Fruit fly (Drosophila melanogaster) whole organism, pupa: ENCODE results near the gene TRAM.

ENCODE experiments used
- CG10348 ChIP-seq: fragments of 200-800 bp; sonication (Bioruptor generic); IDR thresholded peaks from 2 replicates; pipeline ENCODE4 v1.3.6; 2022; ENCODE audit warnings: missing biosample characterization, missing genetic modification characterization
- CG12605 ChIP-seq: fragments of 200-800 bp; sonication (Bioruptor generic); IDR thresholded peaks from 2 replicates; pipeline ENCODE4 v1.3.6; 2022; ENCODE audit warnings: missing biosample characterization, missing genetic modification characterization
- CG13204 ChIP-seq: fragments of 200-800 bp; sonication (Bioruptor generic); optimal IDR thresholded peaks from 2 replicates; lab custom pipeline; 2018; ENCODE audit warnings: missing biosample characterization, mild to moderate bottlenecking, missing genetic modification characterization, moderate library complexity
- CG14655 ChIP-seq: fragments of 200-800 bp; sonication (Bioruptor generic); optimal IDR thresholded peaks from 3 replicates; lab custom pipeline; 2017; ENCODE audit warnings: mild to moderate bottlenecking, missing biosample characterization, missing genetic modification reagents, missing genetic modification characterization
- CG15710 ChIP-seq: fragments of 200-800 bp; sonication (Bioruptor generic); optimal IDR thresholded peaks from 2 replicates; lab custom pipeline; 2018; ENCODE audit warnings: missing biosample characterization, mild to moderate bottlenecking, missing genetic modification characterization, moderate library complexity
- CG17806 ChIP-seq: fragments of 200-800 bp; sonication (Bioruptor generic); optimal IDR thresholded peaks from 2 replicates; lab custom pipeline; 2018; ENCODE audit warnings: missing biosample characterization, mild to moderate bottlenecking, missing genetic modification characterization, moderate library complexity
- CG32121 ChIP-seq: fragments of 200-800 bp; sonication (Bioruptor generic); IDR thresholded peaks from 2 replicates; pipeline ENCODE4 v1.3.6; 2022; ENCODE audit warnings: missing biosample characterization, missing genetic modification characterization
- CG34367 ChIP-seq: fragments of 200-800 bp; sonication (Bioruptor generic); optimal IDR thresholded peaks from 2 replicates; lab custom pipeline; 2018; ENCODE audit warnings: missing biosample characterization, mild to moderate bottlenecking, missing genetic modification characterization
- CG4496 ChIP-seq: fragments of 200-800 bp; sonication (Bioruptor generic); IDR thresholded peaks from 3 replicates; pipeline ENCODE4 v1.3.6; 2022; ENCODE audit warnings: missing biosample characterization, missing genetic modification characterization
- CG8159 ChIP-seq: fragments of 200-800 bp; sonication (Bioruptor generic); optimal IDR thresholded peaks from 3 replicates; lab custom pipeline; 2018; ENCODE audit warnings: missing biosample characterization, mild to moderate bottlenecking, missing genetic modification characterization, moderate library complexity
- CG8301 ChIP-seq: fragments of 200-800 bp; sonication (Bioruptor generic); optimal IDR thresholded peaks from 2 replicates; lab custom pipeline; 2018; ENCODE audit warnings: missing biosample characterization, mild to moderate bottlenecking, missing genetic modification characterization
- CG9948 ChIP-seq: fragments of 200-800 bp; sonication (Bioruptor generic); optimal IDR thresholded peaks from 2 replicates; lab custom pipeline; 2018; ENCODE audit warnings: missing biosample characterization, mild to moderate bottlenecking, missing genetic modification characterization, moderate library complexity
- D1 ChIP-seq: fragments of 200-800 bp; sonication (Bioruptor generic); optimal IDR thresholded peaks from 2 replicates; lab custom pipeline; 2018; ENCODE audit warnings: missing biosample characterization, mild to moderate bottlenecking, missing genetic modification characterization, moderate library complexity
- EcR ChIP-seq: fragments of 200-800 bp; sonication (Bioruptor generic); optimal IDR thresholded peaks from 3 replicates; lab custom pipeline; 2019; ENCODE audit warnings: missing biosample characterization, missing genetic modification characterization, mild to moderate bottlenecking, moderate library complexity, missing genetic modification reagents
- Ets98B ChIP-seq: fragments of 200-800 bp; sonication (Bioruptor generic); IDR thresholded peaks from 2 replicates; pipeline ENCODE4 v1.3.6; 2022; ENCODE audit warnings: missing biosample characterization, missing genetic modification characterization
- Pif1A ChIP-seq: fragments of 200-800 bp; sonication (Bioruptor generic); optimal IDR thresholded peaks from 3 replicates; lab custom pipeline; 2016; ENCODE audit warnings: missing biosample characterization, missing genetic modification characterization
- Pif1B ChIP-seq: fragments of 200-800 bp; sonication (Bioruptor generic); optimal IDR thresholded peaks from 3 replicates; lab custom pipeline; 2016; ENCODE audit warnings: missing biosample characterization, missing genetic modification characterization
- Snoo ChIP-seq: fragments of 200-800 bp; sonication (Bioruptor generic); optimal IDR thresholded peaks from 3 replicates; lab custom pipeline; 2017; ENCODE audit warnings: missing biosample characterization, mild to moderate bottlenecking, missing genetic modification characterization, inconsistent platforms
- fd96Ca ChIP-seq: fragments of 200-800 bp; sonication (Bioruptor generic); IDR thresholded peaks from 3 replicates; pipeline ENCODE4 v1.3.6; 2022; ENCODE audit warnings: missing biosample characterization, missing genetic modification characterization
- gl ChIP-seq: fragments of 200-800 bp; sonication (Bioruptor generic); optimal IDR thresholded peaks from 2 replicates; lab custom pipeline; 2018; ENCODE audit warnings: missing biosample characterization, mild to moderate bottlenecking, missing genetic modification characterization
- rn ChIP-seq: fragments of 200-800 bp; sonication (Bioruptor generic); IDR thresholded peaks from 2 replicates; pipeline ENCODE4 v1.3.6; 2022; ENCODE audit warnings: missing biosample characterization, missing genetic modification characterization

The TRAM gene

dm6 chrX:946162-946561 is 11.1 kb downstream of the TRAM start:
- TF ChIP-seq gl (tag; lab: Kevin White, UChicago) (no peak), EcR (GFP tag; lab: Kevin White, UChicago) (peak; percentile 73)
- TF ChIP-seq, all 21 proteins: peak for 1

- TF ChIP-seq CG13204 (GFP tag; lab: Kevin White, UChicago) (no peak), Pif1A (peak; percentile 38), CG10348 (GFP tag; lab: Robert Waterston, UW) (no peak), CG8301 (peak; percentile 42), CG32121 (GFP tag; lab: Robert Waterston, UW) (no peak), CG17806 (tag; lab: Kevin White, UChicago) (peak; percentile 7), CG14655 (GFP tag; lab: Kevin White, UChicago) (no peak), Pif1B (GFP tag; lab: Kevin White, UChicago) (no peak), Snoo (tag; lab: Kevin White, UChicago) (peak; percentile 42), CG8159 (peak; percentile 64), D1 (tag; lab: Kevin White, UChicago) (no peak), CG15710 (peak; percentile 60), gl (tag; lab: Kevin White, UChicago) (no peak), EcR (GFP tag; lab: Kevin White, UChicago) (no peak), CG4496 (no peak), CG9948 (tag; lab: Kevin White, UChicago) (peak; percentile 25), CG12605 (GFP tag; lab: Robert Waterston, UW) (no peak)
Measured at dm6 chrX:947450-948284, 12.6 kb downstream of the TRAM start, which contains the start of gene CG3699. CG3699 (minus strand) TSS chrX:947500.

dm6 chrX:948285-948556 is 13.2 kb downstream of the TRAM start:
- TF ChIP-seq CG14655 (GFP tag; lab: Kevin White, UChicago) = no peak
- no peak for TF ChIP-seq CG4496
- no peak for TF ChIP-seq CG9948 (tag; lab: Kevin White, UChicago)
- no peak for TF ChIP-seq gl (tag; lab: Kevin White, UChicago)
- no peak for TF ChIP-seq CG34367 (tag; lab: Kevin White, UChicago)
- TF ChIP-seq CG10348 (GFP tag; lab: Robert Waterston, UW) = no peak
- TF ChIP-seq Pif1A = no peak
- TF ChIP-seq D1 (tag; lab: Kevin White, UChicago) = no peak
- TF ChIP-seq rn = no peak
- TF ChIP-seq Pif1B (GFP tag; lab: Kevin White, UChicago) = no peak
- TF ChIP-seq CG32121 (GFP tag; lab: Robert Waterston, UW) = no peak
- no peak for TF ChIP-seq CG15710
- no peak for TF ChIP-seq fd96Ca (GFP tag; lab: Robert Waterston, UW)
- no peak for TF ChIP-seq Snoo (tag; lab: Kevin White, UChicago)
- no peak for TF ChIP-seq CG17806 (tag; lab: Kevin White, UChicago)
- TF ChIP-seq CG13204 (GFP tag; lab: Kevin White, UChicago) = no peak
- TF ChIP-seq CG8301 = no peak
- TF ChIP-seq, all 21 proteins: peak for 0

dm6 chrX:951800-952199 is 16.8 kb downstream of the TRAM start, which contains the start of gene CG3690:
CG3690 (minus strand) TSS chrX:951900.
- TF ChIP-seq CG4496 = no peak
- TF ChIP-seq CG17806 (tag; lab: Kevin White, UChicago) = no peak
- TF ChIP-seq EcR (GFP tag; lab: Kevin White, UChicago) = no peak
- no peak for TF ChIP-seq CG14655 (GFP tag; lab: Kevin White, UChicago)
- no peak for TF ChIP-seq Ets98B
- no peak for TF ChIP-seq CG15710
- TF ChIP-seq CG8159 = no peak
- no peak for TF ChIP-seq CG13204 (GFP tag; lab: Kevin White, UChicago)
- TF ChIP-seq CG34367 (tag; lab: Kevin White, UChicago) = no peak
- TF ChIP-seq Pif1A = no peak
- TF ChIP-seq CG32121 (GFP tag; lab: Robert Waterston, UW) = no peak
- TF ChIP-seq fd96Ca (GFP tag; lab: Robert Waterston, UW) = no peak
- TF ChIP-seq CG10348 (GFP tag; lab: Robert Waterston, UW) = no peak
- TF ChIP-seq CG9948 (tag; lab: Kevin White, UChicago) = no peak
- TF ChIP-seq, all 21 proteins: peak for 0

dm6 chrX:953807-954206 is 18.8 kb downstream of the TRAM start:
- TF ChIP-seq CG14655 (GFP tag; lab: Kevin White, UChicago) (no peak), rn (no peak), Pif1A (no peak), CG8159 (no peak), CG8301 (no peak), CG10348 (GFP tag; lab: Robert Waterston, UW) (no peak), CG12605 (GFP tag; lab: Robert Waterston, UW) (no peak)

dm6 chrX:955873-956272 is 20.8 kb downstream of the TRAM start:
- TF ChIP-seq CG32121 (GFP tag; lab: Robert Waterston, UW) (no peak), Pif1B (GFP tag; lab: Kevin White, UChicago) (no peak), CG14655 (GFP tag; lab: Kevin White, UChicago) (peak; percentile 19), Ets98B (no peak), gl (tag; lab: Kevin White, UChicago) (no peak), D1 (tag; lab: Kevin White, UChicago) (no peak), CG9948 (tag; lab: Kevin White, UChicago) (peak; percentile 1), CG12605 (GFP tag; lab: Robert Waterston, UW) (no peak), fd96Ca (GFP tag; lab: Robert Waterston, UW) (no peak), Snoo (tag; lab: Kevin White, UChicago) (no peak), CG34367 (tag; lab: Kevin White, UChicago) (no peak), EcR (GFP tag; lab: Kevin White, UChicago) (no peak), rn (no peak), CG8301 (no peak), CG10348 (GFP tag; lab: Robert Waterston, UW) (no peak), CG13204 (GFP tag; lab: Kevin White, UChicago) (no peak), CG8159 (peak; percentile 27), Pif1A (no peak), CG4496 (0 out of 3 replicates have a peak, but pooled peaks have one; percentile 17), CG15710 (no peak), CG17806 (tag; lab: Kevin White, UChicago) (peak; percentile 15)
